Fruit fly (Drosophila melanogaster): ENCODE results near the gene FarO.

The FarO gene

dm6 chrX:2184563-2184962 is 19.1 kb downstream of the FarO start, which contains the start of the genes Nmd3 and CG17776:
Nmd3 (minus strand) TSS chrX:2184668.
CG17776 (plus strand) TSS chrX:2184725.
- no peak for TF ChIP-seq Kr (GFP tag; optimal IDR thresholded peaks at IDR 0.05)
- no peak for TF ChIP-seq CG15601 (tag; optimal IDR thresholded peaks at IDR 0.05)
- no peak for TF ChIP-seq ind (GFP tag; optimal IDR thresholded peaks at IDR 0.05)
- no peak for TF ChIP-seq jigr1 (GFP tag; IDR thresholded peaks at IDR 0.05)
- TF ChIP-seq sr (GFP tag; IDR thresholded peaks at IDR 0.05) = no peak
- peak; percentile 68 for TF ChIP-seq BEAF-32 (GFP tag; optimal IDR thresholded peaks at IDR 0.05)
- TF ChIP-seq Bdp1 (GFP tag; optimal IDR thresholded peaks at IDR 0.05) = peak; percentile 28
- peak; percentile 26 for TF ChIP-seq CHES-1-like (GFP tag; optimal IDR thresholded peaks at IDR 0.05)
- TF ChIP-seq CG10654 (GFP tag; optimal IDR thresholded peaks at IDR 0.05) = no peak
- peak; percentile 10 for TF ChIP-seq CG30403 (GFP tag; optimal IDR thresholded peaks at IDR 0.05)
- TF ChIP-seq knrl (GFP tag; IDR thresholded peaks at IDR 0.05; ENCODE audit: partially characterized antibody) = peak; percentile 58; the same call in 2 of the 3 replicates
- no peak for TF ChIP-seq prd (optimal IDR thresholded peaks at IDR 0.05)
- TF ChIP-seq prd (GFP tag; IDR thresholded peaks at IDR 0.05) = no peak
- peak; percentile 73 for TF ChIP-seq Scr (GFP tag; IDR thresholded peaks at IDR 0.05; ENCODE audit: partially characterized antibody)
- TF ChIP-seq GATAe (GFP tag; conservative IDR thresholded peaks at IDR 0.05) = no peak
- no peak for TF ChIP-seq dimm (GFP tag; IDR thresholded peaks at IDR 0.05)
- no peak for TF ChIP-seq CG14050 (GFP tag; IDR thresholded peaks at IDR 0.05)
- no peak for TF ChIP-seq hkb (optimal IDR thresholded peaks at IDR 0.05)
- TF ChIP-seq hkb (GFP tag; IDR thresholded peaks at IDR 0.05) = no peak
- TF ChIP-seq Dp (GFP tag; optimal IDR thresholded peaks at IDR 0.05) = peak; percentile 42
- TF ChIP-seq Tbp (GFP tag; optimal IDR thresholded peaks at IDR 0.05) = peak; percentile 30
- peak; percentile 15 for TF ChIP-seq Myb (GFP tag; optimal IDR thresholded peaks at IDR 0.05)
- no peak for TF ChIP-seq Bteb2 (GFP tag; optimal IDR thresholded peaks at IDR 0.05)
- no peak for TF ChIP-seq CG4328 (GFP tag; optimal IDR thresholded peaks at IDR 0.05)
- no peak for TF ChIP-seq CG12744 (GFP tag; optimal IDR thresholded peaks at IDR 0.05)
- TF ChIP-seq sima (GFP tag; optimal IDR thresholded peaks at IDR 0.05) = no peak
- no peak for TF ChIP-seq Stat92E (GFP tag; optimal IDR thresholded peaks at IDR 0.05)
- TF ChIP-seq schlank (tag; optimal IDR thresholded peaks at IDR 0.05) = no peak
- TF ChIP-seq ttk (GFP tag; IDR thresholded peaks at IDR 0.05) = no peak
- TF ChIP-seq ranshi (GFP tag; IDR thresholded peaks at IDR 0.05) = no peak
- peak; percentile 17 for TF ChIP-seq CG10267 (tag; optimal IDR thresholded peaks at IDR 0.05)
- TF ChIP-seq bcd (GFP tag; optimal IDR thresholded peaks at IDR 0.05) = peak; percentile 33
- no peak for TF ChIP-seq Usf (GFP tag; optimal IDR thresholded peaks at IDR 0.05)
- no peak for TF ChIP-seq CG12155 (GFP tag; optimal IDR thresholded peaks at IDR 0.05)
- TF ChIP-seq NFAT (GFP tag; IDR thresholded peaks at IDR 0.05) = no peak
- TF ChIP-seq CG8944 (GFP tag; optimal IDR thresholded peaks at IDR 0.05) = no peak
- peak; percentile 37; the same call in 1 of the 2 replicates for TF ChIP-seq bbx (GFP tag; IDR thresholded peaks at IDR 0.05; ENCODE audit: partially characterized antibody)
- no peak for TF ChIP-seq CG4282 (GFP tag; optimal IDR thresholded peaks at IDR 0.05)
- no peak for TF ChIP-seq Doc2 (GFP tag; IDR thresholded peaks at IDR 0.05)
- no peak for TF ChIP-seq Hr78 (GFP tag; optimal IDR thresholded peaks at IDR 0.05)
- TF ChIP-seq Dref (GFP tag; IDR thresholded peaks at IDR 0.05) = peak; percentile 73
- TF ChIP-seq CG17328 (GFP tag; IDR thresholded peaks at IDR 0.05) = no peak
- no peak for TF ChIP-seq Taf1 (GFP tag; IDR thresholded peaks at IDR 0.05)
- TF ChIP-seq dati (GFP tag; IDR thresholded peaks at IDR 0.05) = no peak
- TF ChIP-seq lola (GFP tag; optimal IDR thresholded peaks at IDR 0.05) = peak in 1 of 3 experiments; percentile 15
- TF ChIP-seq Poxn (GFP tag; IDR thresholded peaks at IDR 0.05) = no peak
- no peak for TF ChIP-seq wor (GFP tag; IDR thresholded peaks at IDR 0.05)
- no peak for TF ChIP-seq sim (GFP tag; IDR thresholded peaks at IDR 0.05)
- TF ChIP-seq CG11560 (tag; IDR thresholded peaks at IDR 0.05) = no peak
- TF ChIP-seq CG13287 (GFP tag; IDR thresholded peaks at IDR 0.05; ENCODE audit: partially characterized antibody) = peak; percentile 82
- no peak for TF ChIP-seq CG10209 (GFP tag; optimal IDR thresholded peaks at IDR 0.05)
- TF ChIP-seq br (optimal IDR thresholded peaks at IDR 0.05) = no peak
- TF ChIP-seq CG8281 (tag; optimal IDR thresholded peaks at IDR 0.05) = no peak
